Worm (Caenorhabditis elegans) whole organism, mixed stage, embryonic: ENCODE results near the gene gskl-1.

Experiments
- bed-3 ChIP-seq: fragments of 200-800 bp; sonication (Bioruptor generic); optimal IDR thresholded peaks from 3 replicates; lab custom pipeline; 2018; ENCODE audit warnings: mild to moderate bottlenecking, missing genetic modification characterization, moderate library complexity, missing compliant biosample characterization
- ces-1 ChIP-seq: fragments of 150-350 bp; optimal IDR thresholded peaks from 2 replicates; lab custom pipeline; 2014; ENCODE audit warnings: missing biosample characterization, missing genetic modification reagents, missing genetic modification characterization
- elt-1 ChIP-seq: sonication (generic microtip); optimal IDR thresholded peaks from 2 replicates; lab custom pipeline; 2017; ENCODE audit warnings: missing genetic modification characterization, mild to moderate bottlenecking, missing compliant biosample characterization, antibody characterized with exemption, moderate library complexity, borderline replicate concordance; ENCODE audit not compliant: insufficient read depth
- lin-13 ChIP-seq: fragments of 150-350 bp; optimal IDR thresholded peaks from 2 replicates; lab custom pipeline; 2014; ENCODE audit warnings: missing biosample characterization, missing genetic modification characterization
- lin-32 ChIP-seq: fragments of 200-800 bp; sonication (Bioruptor generic); optimal IDR thresholded peaks from 2 replicates; lab custom pipeline; 2018; ENCODE audit warnings: mild to moderate bottlenecking, missing genetic modification characterization, missing compliant biosample characterization
- lsy-2 ChIP-seq: fragments of 150-350 bp; optimal IDR thresholded peaks from 2 replicates; lab custom pipeline; 2014; ENCODE audit warnings: missing biosample characterization, missing genetic modification characterization
- nhr-12 ChIP-seq: fragments of 150-350 bp; optimal IDR thresholded peaks from 2 replicates; lab custom pipeline; 2014; ENCODE audit warnings: missing biosample characterization, missing genetic modification characterization
- nhr-237 ChIP-seq: fragments of 150-350 bp; optimal IDR thresholded peaks from 2 replicates; lab custom pipeline; 2014; ENCODE audit warnings: missing biosample characterization, missing genetic modification characterization
- nhr-28 ChIP-seq: fragments of 150-350 bp; optimal IDR thresholded peaks from 2 replicates; lab custom pipeline; 2014; ENCODE audit warnings: missing biosample characterization, missing genetic modification characterization
- pha-4 ChIP-seq: fragments of 150-350 bp; optimal IDR thresholded peaks from 2 replicates; lab custom pipeline; 2018; ENCODE audit warnings: missing biosample characterization, missing genetic modification reagents, missing genetic modification characterization
- unc-62 ChIP-seq: fragments of 150-350 bp; optimal IDR thresholded peaks from 2 replicates; lab custom pipeline; 2014; ENCODE audit warnings: missing biosample characterization, missing genetic modification reagents, missing genetic modification characterization

- TF ChIP-seq lsy-2 (tag; lab: Kevin White, UChicago) (no peak), ces-1 (GFP tag; lab: Kevin White, UChicago) (no peak), unc-62 (GFP tag; lab: Kevin White, UChicago) (no peak), nhr-12 (tag; lab: Kevin White, UChicago) (no peak), lin-13 (tag; lab: Kevin White, UChicago) (no peak), bed-3 (GFP tag; lab: Kevin White, UChicago) (no peak), nhr-237 (tag; lab: Kevin White, UChicago) (no peak), lin-32 (no peak), pha-4 (tag; lab: Kevin White, UChicago) (no peak), elt-1 (tag; lab: Kevin White, UChicago) (no peak), nhr-28 (tag; lab: Kevin White, UChicago) (no peak)
These were observed 41.8 kb downstream of the gskl-1 start for ce11 chrII:10989180-10989579.
